Worm (Caenorhabditis elegans) whole organism, young adult: ENCODE results near the gene srx-17.

Experiments used
- F22D6.2 ChIP-seq: sonication (generic microtip); optimal IDR thresholded peaks from 2 replicates; lab custom pipeline; 2016; ENCODE audit warnings: mild to moderate bottlenecking, missing genetic modification characterization, missing compliant biosample characterization
- Y56A3A.18 ChIP-seq: fragments of 200-800 bp; sonication (Bioruptor generic); IDR thresholded peaks from 2 replicates; pipeline ENCODE4 v1.3.6; 2022; ENCODE audit warnings: missing genetic modification reagents, missing genetic modification characterization, missing compliant biosample characterization
- ama-1 ChIP-seq, 3 experiments: fragments of 150-350 bp in 1 of 3; sonication (generic microtip) in 2 of 3; optimal IDR thresholded peaks; 2 replicates each; lab custom pipeline; 2014 to 2018; ENCODE audit warnings: missing biosample characterization in 2 of 3, missing genetic modification characterization in 2 of 3, missing genetic modification reagents in 2 of 3
- nhr-90 ChIP-seq: sonication (generic microtip); optimal IDR thresholded peaks from 2 replicates; lab custom pipeline; 2016; ENCODE audit warnings: missing genotype, mild to moderate bottlenecking, missing genetic modification characterization, missing compliant biosample characterization
- ztf-22 ChIP-seq: fragments of 200-800 bp; sonication (Bioruptor generic); optimal IDR thresholded peaks from 2 replicates; lab custom pipeline; 2018; ENCODE audit warnings: mild to moderate bottlenecking, missing genetic modification characterization, moderate library complexity, missing compliant biosample characterization

- TF ChIP-seq Y56A3A.18 (GFP tag; lab: Robert Waterston, UW) (no peak), ztf-22 (GFP tag; lab: Kevin White, UChicago) (no peak), ama-1 (optimal IDR thresholded peaks at IDR 0.05; lab: Kevin White, UChicago) (no peak), ama-1 (GFP tag; optimal IDR thresholded peaks at IDR 0.05; lab: Kevin White, UChicago) (no peak), F22D6.2 (no peak), nhr-90 (tag; lab: Kevin White, UChicago) (no peak)
Observed at ce11 chrV:13827920-13828319, 13.1 kb upstream of the srx-17 start, which contains the start of gene nrf-5.
